Fruit fly (Drosophila melanogaster) whole organism, embryonic: ENCODE data around the gene CG5850.
A peak's percentile ranks its signal among the peaks of the same experiment; 100 is the strongest.

Source experiments
- Blimp-1 ChIP-seq: fragments of 200-800 bp; sonication (Bioruptor generic); optimal IDR thresholded peaks from 3 replicates; lab custom pipeline; 2018; ENCODE audit warnings: missing biosample characterization, missing genetic modification characterization, mild to moderate bottlenecking, moderate library complexity, missing genetic modification reagents
- CG10267 ChIP-seq: fragments of 200-800 bp; sonication (Bioruptor generic); optimal IDR thresholded peaks from 2 replicates; lab custom pipeline; 2018; ENCODE audit warnings: missing biosample characterization, mild to moderate bottlenecking, missing genetic modification characterization, moderate library complexity
- CG12391 ChIP-seq: fragments of 200-800 bp; sonication (Bioruptor generic); optimal IDR thresholded peaks from 3 replicates; lab custom pipeline; 2018; ENCODE audit warnings: missing biosample characterization, mild to moderate bottlenecking, missing genetic modification characterization, moderate library complexity
- CG12659 ChIP-seq: fragments of 200-800 bp; sonication (Bioruptor generic); optimal IDR thresholded peaks from 3 replicates; lab custom pipeline; 2017; ENCODE audit warnings: mild to moderate bottlenecking, missing biosample characterization, missing genetic modification reagents, missing genetic modification characterization
- CG13296 ChIP-seq: fragments of 200-800 bp; sonication (Bioruptor generic); optimal IDR thresholded peaks from 3 replicates; lab custom pipeline; 2018; ENCODE audit warnings: missing biosample characterization, mild to moderate bottlenecking, missing genetic modification characterization
- CG13424 ChIP-seq: fragments of 200-800 bp; sonication (Bioruptor generic); optimal IDR thresholded peaks from 2 replicates; lab custom pipeline; 2019; ENCODE audit warnings: missing biosample characterization, mild to moderate bottlenecking, missing genetic modification characterization, moderate library complexity
- CG13624 ChIP-seq: fragments of 200-800 bp; sonication (Bioruptor generic); optimal IDR thresholded peaks from 2 replicates; lab custom pipeline; 2016; ENCODE audit warnings: missing biosample characterization, missing genetic modification characterization
- CG15514 ChIP-seq: fragments of 200-800 bp; sonication (Bioruptor generic); optimal IDR thresholded peaks from 3 replicates; lab custom pipeline; 2017; ENCODE audit warnings: missing biosample characterization, missing genetic modification characterization, mild to moderate bottlenecking, moderate library complexity, missing genetic modification reagents
- CG15601 ChIP-seq: fragments of 200-800 bp; sonication (Bioruptor generic); optimal IDR thresholded peaks from 3 replicates; lab custom pipeline; 2019; ENCODE audit warnings: missing biosample characterization, mild to moderate bottlenecking, missing genetic modification characterization, moderate library complexity
- CG2712 ChIP-seq: fragments of 200-800 bp; optimal IDR thresholded peaks from 3 replicates; lab custom pipeline; 2019; ENCODE audit warnings: missing biosample characterization, mild to moderate bottlenecking, missing genetic modification characterization, moderate library complexity
- CG30020 ChIP-seq: fragments of 200-800 bp; optimal IDR thresholded peaks from 2 replicates; lab custom pipeline; 2019; ENCODE audit warnings: missing biosample characterization, mild to moderate bottlenecking, missing genetic modification characterization, moderate library complexity
- CG31441 ChIP-seq: fragments of 200-800 bp; sonication (Bioruptor generic); IDR thresholded peaks from 2 replicates; pipeline ENCODE4 v1.3.6; 2022; ENCODE audit warnings: missing biosample characterization, missing genetic modification characterization
- CG33557 ChIP-seq: fragments of 200-800 bp; sonication (Bioruptor generic); optimal IDR thresholded peaks from 2 replicates; lab custom pipeline; 2019; ENCODE audit warnings: missing biosample characterization, mild to moderate bottlenecking, missing genetic modification characterization, moderate library complexity
- CG4424 ChIP-seq: fragments of 200-800 bp; sonication (Bioruptor generic); optimal IDR thresholded peaks from 3 replicates; lab custom pipeline; 2016; ENCODE audit warnings: missing biosample characterization, missing genetic modification characterization
- CG4617 ChIP-seq: fragments of 200-800 bp; sonication (Bioruptor generic); optimal IDR thresholded peaks from 3 replicates; lab custom pipeline; 2016; ENCODE audit warnings: missing biosample characterization, missing genetic modification characterization, borderline replicate concordance
- CG6854 ChIP-seq: fragments of 200-800 bp; sonication (Bioruptor generic); optimal IDR thresholded peaks from 3 replicates; lab custom pipeline; 2017; ENCODE audit warnings: missing biosample characterization, mild to moderate bottlenecking, missing genetic modification characterization
- CG7839 ChIP-seq: fragments of 200-800 bp; sonication (Bioruptor generic); optimal IDR thresholded peaks from 3 replicates; lab custom pipeline; 2018; ENCODE audit warnings: missing biosample characterization, mild to moderate bottlenecking, missing genetic modification characterization, moderate library complexity
- CG8388 ChIP-seq: fragments of 200-800 bp; sonication (Bioruptor generic); optimal IDR thresholded peaks from 2 replicates; lab custom pipeline; 2019; ENCODE audit warnings: missing biosample characterization, mild to moderate bottlenecking, missing genetic modification characterization, moderate library complexity
- CG8924 ChIP-seq: fragments of 200-800 bp; optimal IDR thresholded peaks from 3 replicates; lab custom pipeline; 2019; ENCODE audit warnings: missing biosample characterization, mild to moderate bottlenecking, missing genetic modification characterization, moderate library complexity
- CG9797 ChIP-seq: fragments of 200-800 bp; sonication (Bioruptor generic); optimal IDR thresholded peaks from 3 replicates; lab custom pipeline; 2018; ENCODE audit warnings: missing biosample characterization, mild to moderate bottlenecking, missing genetic modification characterization
- CoRest ChIP-seq: fragments of 200-800 bp; sonication (Bioruptor generic); optimal IDR thresholded peaks from 3 replicates; lab custom pipeline; 2018; ENCODE audit warnings: missing biosample characterization, mild to moderate bottlenecking, missing genetic modification characterization, moderate library complexity
- D19A ChIP-seq: fragments of 200-800 bp; optimal IDR thresholded peaks from 3 replicates; lab custom pipeline; 2019; ENCODE audit warnings: missing biosample characterization, mild to moderate bottlenecking, missing genetic modification characterization, moderate library complexity
- Dp ChIP-seq: fragments of 200-800 bp; sonication (Bioruptor generic); optimal IDR thresholded peaks from 2 replicates; lab custom pipeline; 2018; ENCODE audit warnings: missing biosample characterization, mild to moderate bottlenecking, missing genetic modification characterization, moderate library complexity
- Elba2 ChIP-seq: fragments of 200-800 bp; sonication (Bioruptor generic); optimal IDR thresholded peaks from 3 replicates; lab custom pipeline; 2016; ENCODE audit warnings: missing biosample characterization, missing genetic modification characterization
- Fer1 ChIP-seq: fragments of 200-800 bp; sonication (Bioruptor generic); optimal IDR thresholded peaks from 2 replicates; lab custom pipeline; 2017; ENCODE audit warnings: missing biosample characterization, mild to moderate bottlenecking, missing genetic modification characterization
- MESR4 ChIP-seq: fragments of 200-800 bp; sonication (Bioruptor generic); optimal IDR thresholded peaks from 2 replicates; lab custom pipeline; 2018; ENCODE audit warnings: missing biosample characterization, mild to moderate bottlenecking, missing genetic modification characterization, moderate library complexity
- Nf-YB ChIP-seq: fragments of 200-800 bp; sonication (Bioruptor generic); optimal IDR thresholded peaks from 3 replicates; lab custom pipeline; 2019; ENCODE audit warnings: missing biosample characterization, mild to moderate bottlenecking, missing genetic modification characterization, moderate library complexity
- Nf-YC ChIP-seq: fragments of 200-800 bp; optimal IDR thresholded peaks from 3 replicates; lab custom pipeline; 2019; ENCODE audit warnings: missing biosample characterization, mild to moderate bottlenecking, missing genetic modification characterization, moderate library complexity
- NfI ChIP-seq: fragments of 200-800 bp; sonication (Bioruptor generic); optimal IDR thresholded peaks from 3 replicates; lab custom pipeline; 2018; ENCODE audit warnings: missing biosample characterization, mild to moderate bottlenecking, missing genetic modification characterization, moderate library complexity
- Sox100B ChIP-seq: fragments of 200-800 bp; sonication (Bioruptor generic); optimal IDR thresholded peaks from 3 replicates; lab custom pipeline; 2018; ENCODE audit warnings: missing biosample characterization, mild to moderate bottlenecking, missing genetic modification characterization
- Tbp ChIP-seq: fragments of >200 bp; optimal IDR thresholded peaks from 2 replicates; lab custom pipeline; 2018; ENCODE audit warnings: missing biosample characterization, missing genetic modification characterization
- btn ChIP-seq: fragments of 200-800 bp; sonication (Bioruptor generic); optimal IDR thresholded peaks from 2 replicates; lab custom pipeline; 2016; ENCODE audit warnings: missing biosample characterization, missing genetic modification characterization
- dmrt11E ChIP-seq: fragments of 200-800 bp; sonication (Bioruptor generic); optimal IDR thresholded peaks from 3 replicates; lab custom pipeline; 2018; ENCODE audit warnings: missing biosample characterization, mild to moderate bottlenecking, missing genetic modification characterization, moderate library complexity
- gfzf ChIP-seq: fragments of 200-800 bp; sonication (Bioruptor generic); optimal IDR thresholded peaks from 2 replicates; lab custom pipeline; 2016; ENCODE audit warnings: missing biosample characterization, mild to moderate bottlenecking, missing genetic modification characterization, moderate library complexity
- grau ChIP-seq: fragments of 200-800 bp; optimal IDR thresholded peaks from 3 replicates; lab custom pipeline; 2019; ENCODE audit warnings: missing biosample characterization, mild to moderate bottlenecking, missing genetic modification characterization, moderate library complexity
- lab ChIP-seq: fragments of 200-800 bp; sonication (Bioruptor generic); optimal IDR thresholded peaks from 3 replicates; lab custom pipeline; 2017; ENCODE audit warnings: missing biosample characterization, missing genetic modification characterization, mild to moderate bottlenecking, moderate library complexity, missing genetic modification reagents
- lbe ChIP-seq: fragments of 200-800 bp; sonication (Bioruptor generic); optimal IDR thresholded peaks from 2 replicates; lab custom pipeline; 2016; ENCODE audit warnings: missing biosample characterization, mild to moderate bottlenecking, missing genetic modification characterization
- nerfin-1 ChIP-seq: fragments of 200-800 bp; sonication (Bioruptor generic); optimal IDR thresholded peaks from 3 replicates; lab custom pipeline; 2019; ENCODE audit warnings: missing biosample characterization, mild to moderate bottlenecking, missing genetic modification characterization, moderate library complexity
- nmo ChIP-seq: fragments of 200-800 bp; sonication (Bioruptor generic); optimal IDR thresholded peaks from 2 replicates; lab custom pipeline; 2018; ENCODE audit warnings: missing biosample characterization, mild to moderate bottlenecking, missing genetic modification characterization, moderate library complexity
- phol ChIP-seq: fragments of 200-800 bp; sonication (Bioruptor generic); optimal IDR thresholded peaks from 3 replicates; lab custom pipeline; 2018; ENCODE audit warnings: missing biosample characterization, mild to moderate bottlenecking, missing genetic modification characterization, moderate library complexity
- pzg ChIP-seq: fragments of 200-800 bp; sonication (Bioruptor generic); optimal IDR thresholded peaks from 3 replicates; lab custom pipeline; 2018; ENCODE audit warnings: missing biosample characterization, mild to moderate bottlenecking, missing genetic modification characterization, moderate library complexity
- row ChIP-seq: fragments of 200-800 bp; sonication (Bioruptor generic); IDR thresholded peaks from 3 replicates; pipeline ENCODE4 v1.3.6; 2022; ENCODE audit warnings: missing biosample characterization, missing genetic modification characterization
- sc ChIP-seq, 3 experiments: fragments of >200 bp in 2 of 3; fragments of 200-800 bp in 1 of 3; sonication (Bioruptor generic) in 1 of 3; optimal IDR thresholded peaks; 2 replicates in 2 of 3; 3 replicates in 1 of 3; lab custom pipeline; 2017; ENCODE audit warnings: mild to moderate bottlenecking in 1 of 3, missing biosample characterization in 1 of 3, missing genetic modification characterization in 1 of 3, missing genetic modification reagents in 1 of 3
- scrt ChIP-seq: fragments of 200-800 bp; sonication (Bioruptor generic); optimal IDR thresholded peaks from 2 replicates; lab custom pipeline; 2018; ENCODE audit warnings: missing biosample characterization, mild to moderate bottlenecking, missing genetic modification characterization, moderate library complexity
- sd ChIP-seq: fragments of 200-800 bp; sonication (Bioruptor generic); optimal IDR thresholded peaks from 3 replicates; lab custom pipeline; 2018; ENCODE audit warnings: missing biosample characterization, mild to moderate bottlenecking, missing genetic modification characterization, moderate library complexity
- stwl ChIP-seq: fragments of 200-800 bp; sonication (Bioruptor generic); optimal IDR thresholded peaks from 3 replicates; lab custom pipeline; 2018; ENCODE audit warnings: missing biosample characterization, mild to moderate bottlenecking, missing genetic modification characterization, moderate library complexity
- sug ChIP-seq: fragments of 200-800 bp; optimal IDR thresholded peaks from 2 replicates; lab custom pipeline; 2019; ENCODE audit warnings: missing biosample characterization, mild to moderate bottlenecking, missing genetic modification characterization, moderate library complexity
- zen ChIP-seq: fragments of 200-800 bp; sonication (Bioruptor generic); optimal IDR thresholded peaks from 3 replicates; lab custom pipeline; 2018; ENCODE audit warnings: missing biosample characterization, mild to moderate bottlenecking, missing genetic modification characterization, moderate library complexity

CG5850 gene

dm6 chr2L:9963603-9964042 is at the start of gene CG5850:
Gene CG5850 (minus strand): TSS chr2L:9963949.
- no peak for TF ChIP-seq NfI (GFP tag; lab: Kevin White, UChicago)
- peak; percentile 35 for TF ChIP-seq CG7839 (tag; lab: Kevin White, UChicago)
- peak; percentile 41 for TF ChIP-seq CG13296
- TF ChIP-seq CG13624 = no peak
- TF ChIP-seq gfzf = peak; percentile 58
- TF ChIP-seq dmrt11E (tag; lab: Kevin White, UChicago) = peak; percentile 7
- TF ChIP-seq Fer1 = peak; percentile 34
- no peak for TF ChIP-seq btn
- TF ChIP-seq scrt = peak; percentile 26
- TF ChIP-seq CG30020 (tag; lab: Kevin White, UChicago) = peak; percentile 48
- no peak for TF ChIP-seq Tbp
- TF ChIP-seq sd = peak; percentile 15
- peak; percentile 62 for TF ChIP-seq CG9797 (GFP tag; lab: Kevin White, UChicago)
- TF ChIP-seq CG8388 (GFP tag; lab: Kevin White, UChicago) = peak; percentile 4
- TF ChIP-seq CG8924 (tag; lab: Kevin White, UChicago) = peak; percentile 31
- no peak for TF ChIP-seq sc (optimal IDR thresholded peaks at IDR 0.05; lab: Kevin White, UChicago)
- no peak for TF ChIP-seq sc (GFP tag; optimal IDR thresholded peaks at IDR 0.05; lab: Kevin White, UChicago)
- peak; percentile 32 for TF ChIP-seq CG15514
- TF ChIP-seq stwl = peak; percentile 34
- TF ChIP-seq lab = peak; percentile 17
- peak; percentile 59 for TF ChIP-seq CG31441
- TF ChIP-seq CG6854 (GFP tag; lab: Kevin White, UChicago) = no peak
- TF ChIP-seq lbe = peak; percentile 25
- peak; percentile 51 for TF ChIP-seq CG12659
- TF ChIP-seq nerfin-1 = peak; percentile 11
- peak; percentile 17 for TF ChIP-seq zen
- TF ChIP-seq CoRest (tag; lab: Kevin White, UChicago) = peak; percentile 52
- peak; percentile 24 for TF ChIP-seq phol
- TF ChIP-seq CG12391 (tag; lab: Kevin White, UChicago) = peak; percentile 64
- TF ChIP-seq pzg = peak; percentile 29
- TF ChIP-seq CG2712 (tag; lab: Kevin White, UChicago) = peak; percentile 44
- TF ChIP-seq CG10267 = peak; percentile 70
- TF ChIP-seq Dp (GFP tag; lab: Kevin White, UChicago) = peak; percentile 61
- peak; percentile 3 for TF ChIP-seq Nf-YB (GFP tag; lab: Kevin White, UChicago)
- TF ChIP-seq CG4424 (GFP tag; lab: Kevin White, UChicago) = peak; percentile 20
- TF ChIP-seq Elba2 (GFP tag; lab: Kevin White, UChicago) = peak; percentile 94
- peak; percentile 38 for TF ChIP-seq D19A (tag; lab: Kevin White, UChicago)
- TF ChIP-seq Sox100B (GFP tag; lab: Kevin White, UChicago) = peak; percentile 54
- TF ChIP-seq sug (tag; lab: Kevin White, UChicago) = peak; percentile 42
- peak; percentile 7 for TF ChIP-seq Nf-YC (tag; lab: Kevin White, UChicago)
- TF ChIP-seq Blimp-1 (GFP tag; lab: Kevin White, UChicago) = peak; percentile 21
- peak; percentile 28 for TF ChIP-seq CG13424
- peak; percentile 34 for TF ChIP-seq CG33557 (GFP tag; lab: Kevin White, UChicago)
- peak; percentile 9 for TF ChIP-seq grau
- TF ChIP-seq CG4617 (GFP tag; lab: Kevin White, UChicago) = peak; percentile 60
- peak; percentile 8 for TF ChIP-seq nmo (GFP tag; lab: Kevin White, UChicago)
- TF ChIP-seq row = peak; percentile 71
- TF ChIP-seq CG15601 = peak; percentile 13
- peak; percentile 84 for TF ChIP-seq MESR4
